Fruit fly (Drosophila melanogaster): Measurements from ENCODE around the gene Coq4.

Gene Coq4

DNA sequence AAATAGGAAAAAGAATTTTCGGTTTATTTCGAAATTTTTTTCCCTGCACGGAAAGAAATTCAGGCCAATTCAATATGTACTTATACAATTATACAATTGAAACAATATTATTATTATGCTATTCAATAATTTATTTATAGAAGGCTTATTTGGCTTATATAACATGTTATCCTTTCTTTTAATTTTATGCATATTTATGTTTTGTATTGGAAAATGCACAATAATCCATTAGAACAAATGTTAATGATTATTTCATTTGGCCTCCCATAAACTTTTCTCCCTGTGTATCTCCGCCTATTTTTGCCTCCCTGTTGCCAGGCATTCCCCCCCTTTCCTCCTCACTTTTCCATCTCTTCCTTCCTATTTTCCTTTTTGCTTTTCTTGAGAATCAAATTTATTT is 14.5 kb upstream of the Coq4 start (continued):
- TF ChIP-seq CG15601 (tag; optimal IDR thresholded peaks at IDR 0.05): no peak
- no peak for TF ChIP-seq nau (GFP tag; optimal IDR thresholded peaks at IDR 0.05)
- TF ChIP-seq CG34376 (GFP tag; optimal IDR thresholded peaks at IDR 0.05): no peak
- TF ChIP-seq eve (GFP tag; optimal IDR thresholded peaks at IDR 0.05): no peak
- TF ChIP-seq ems (GFP tag; optimal IDR thresholded peaks at IDR 0.05): no peak
- TF ChIP-seq CG31224 (GFP tag; IDR thresholded peaks at IDR 0.05): no peak
- TF ChIP-seq Ada2b (GFP tag; IDR thresholded peaks at IDR 0.05): no peak
- no peak for TF ChIP-seq pnt (GFP tag; optimal IDR thresholded peaks at IDR 0.05)
- peak; percentile 44 for TF ChIP-seq CG13424 (tag; optimal IDR thresholded peaks at IDR 0.05)
- TF ChIP-seq CG10979 (tag; optimal IDR thresholded peaks at IDR 0.05): peak; percentile 7

DNA sequence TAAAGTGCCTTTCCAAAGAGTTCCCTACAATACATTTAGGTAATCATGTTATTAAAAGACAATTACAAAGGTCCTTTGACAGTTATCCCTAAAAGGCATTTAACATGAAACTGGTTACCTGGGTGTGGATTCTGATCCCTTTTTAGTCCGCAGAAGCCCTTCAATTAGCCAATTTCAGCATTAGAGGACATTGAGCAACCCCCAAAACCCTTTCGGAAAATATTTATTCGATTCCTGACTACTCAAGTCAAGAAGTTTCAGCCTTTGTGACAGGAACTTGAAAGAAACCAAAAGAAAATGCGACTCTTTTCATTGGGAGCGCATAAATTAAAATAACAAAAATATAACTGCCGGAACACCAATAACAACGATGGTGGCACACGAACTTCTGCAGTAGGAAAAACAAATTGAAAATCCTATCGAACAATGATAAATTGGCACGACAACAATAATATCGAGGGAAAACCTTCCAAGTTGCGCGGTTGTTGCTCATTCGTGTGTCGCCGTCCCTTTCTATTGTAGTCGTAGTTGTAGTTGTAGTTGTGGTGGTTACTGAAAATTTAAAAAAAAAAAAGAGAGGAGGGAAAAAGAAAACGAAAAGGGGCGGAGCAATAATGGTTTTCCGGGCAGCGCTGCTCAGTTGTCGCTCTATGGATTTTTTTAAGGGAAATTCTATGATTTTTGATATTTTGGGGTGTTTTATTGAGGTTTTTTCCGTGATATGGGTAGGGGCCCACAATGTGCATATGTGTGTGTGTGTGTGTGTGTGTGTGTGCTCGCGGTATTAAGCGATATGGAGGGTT is 12.4 kb upstream of the Coq4 start:
- TF ChIP-seq h (optimal IDR thresholded peaks at IDR 0.05): no peak
- TF ChIP-seq Stat92E (GFP tag; optimal IDR thresholded peaks at IDR 0.05): no peak
- TF ChIP-seq sens (GFP tag): peak; percentile 59
- TF ChIP-seq cg (GFP tag; optimal IDR thresholded peaks at IDR 0.05): peak; percentile 61
- no peak for TF ChIP-seq pita (GFP tag; optimal IDR thresholded peaks at IDR 0.05)
- peak in 1 of 2 experiments; percentile 75 for TF ChIP-seq tll (GFP tag; optimal IDR thresholded peaks at IDR 0.05)
- peak; percentile 18 for TF ChIP-seq CG15479 (GFP tag; optimal IDR thresholded peaks at IDR 0.05)
- no peak for TF ChIP-seq sima (GFP tag; optimal IDR thresholded peaks at IDR 0.05)
- TF ChIP-seq CG2199 (GFP tag; IDR thresholded peaks at IDR 0.05): peak; percentile 75; the same call in 2 of the 3 replicates
- peak; percentile 94 for TF ChIP-seq pros (GFP tag; optimal IDR thresholded peaks at IDR 0.05)
- TF ChIP-seq CG8089 (GFP tag; optimal IDR thresholded peaks at IDR 0.05): no peak
- peak; percentile 38 for TF ChIP-seq zen (tag; optimal IDR thresholded peaks at IDR 0.05)
- peak; percentile 19 for TF ChIP-seq abd-A (tag; optimal IDR thresholded peaks at IDR 0.05)
- peak; percentile 59 for TF ChIP-seq sqz (GFP tag; optimal IDR thresholded peaks at IDR 0.05)
- TF ChIP-seq Dip3 (GFP tag; optimal IDR thresholded peaks at IDR 0.05): no peak
- peak; percentile 6 for TF ChIP-seq Hr39 (optimal IDR thresholded peaks at IDR 0.05)
- peak; percentile 69 for TF ChIP-seq Nf-YB (GFP tag; optimal IDR thresholded peaks at IDR 0.05)
- TF ChIP-seq sim (GFP tag; IDR thresholded peaks at IDR 0.05): no peak

DNA sequence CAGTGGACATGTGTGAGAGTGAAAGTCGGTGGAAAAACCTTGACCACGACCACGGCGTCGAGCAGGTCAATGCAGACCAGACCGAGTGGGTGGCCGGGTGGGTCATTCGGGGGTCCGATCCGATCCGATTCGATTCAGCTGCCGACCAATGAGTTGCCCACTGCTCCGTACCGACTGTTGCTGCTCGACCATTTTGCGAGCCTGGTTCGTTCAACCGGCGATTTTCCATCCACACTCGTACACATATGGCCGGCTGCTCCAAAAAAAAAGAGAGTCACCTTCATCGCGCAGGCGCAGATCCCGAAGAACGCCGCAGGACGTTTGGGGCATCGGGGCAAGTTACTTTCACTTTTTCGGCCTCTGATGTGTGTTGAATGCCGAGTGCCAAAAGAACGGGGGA is 11.1 kb upstream of the Coq4 start:
- TF ChIP-seq grau (tag; optimal IDR thresholded peaks at IDR 0.05): no peak
- no peak for TF ChIP-seq hb (GFP tag; IDR thresholded peaks at IDR 0.05; ENCODE audit: partially characterized antibody)
- 0 out of 2 replicates have a peak, but pooled peaks have one; percentile 20 for TF ChIP-seq CG31224 (GFP tag; IDR thresholded peaks at IDR 0.05)
- no peak for TF ChIP-seq nau (GFP tag; optimal IDR thresholded peaks at IDR 0.05)
- peak; percentile 50 for TF ChIP-seq CG13894 (tag; optimal IDR thresholded peaks at IDR 0.05)
- TF ChIP-seq Jarid2 (GFP tag; optimal IDR thresholded peaks at IDR 0.05): no peak
- no peak for TF ChIP-seq lola (GFP tag; optimal IDR thresholded peaks at IDR 0.05)
- TF ChIP-seq CG11504 (tag; optimal IDR thresholded peaks at IDR 0.05): no peak
- TF ChIP-seq HmgD (GFP tag; optimal IDR thresholded peaks at IDR 0.05): no peak
- no peak for TF ChIP-seq lmd (GFP tag; IDR thresholded peaks at IDR 0.05)
- TF ChIP-seq her (GFP tag; optimal IDR thresholded peaks at IDR 0.05): no peak
- TF ChIP-seq ken (GFP tag; IDR thresholded peaks at IDR 0.05): 0 out of 3 replicates have a peak, but pooled peaks have one; percentile 20
- TF ChIP-seq scrt (GFP tag; optimal IDR thresholded peaks at IDR 0.05): peak; percentile 63
- no peak for TF ChIP-seq NC2β (GFP tag; optimal IDR thresholded peaks at IDR 0.05)
- no peak for TF ChIP-seq Dref (GFP tag; IDR thresholded peaks at IDR 0.05)
- no peak for TF ChIP-seq Optix (GFP tag; IDR thresholded peaks at IDR 0.05)
- no peak for TF ChIP-seq CG18619 (GFP tag; optimal IDR thresholded peaks at IDR 0.05)
- TF ChIP-seq CG15269 (tag; optimal IDR thresholded peaks at IDR 0.05): no peak
- no peak for TF ChIP-seq Abd-B (GFP tag; optimal IDR thresholded peaks at IDR 0.05)
- TF ChIP-seq CG8290 (GFP tag; optimal IDR thresholded peaks at IDR 0.05): no peak
- TF ChIP-seq CG8290 (tag; optimal IDR thresholded peaks at IDR 0.05): no peak
- no peak for TF ChIP-seq zen2 (GFP tag; IDR thresholded peaks at IDR 0.05; ENCODE audit: partially characterized antibody)
